Fruit fly (Drosophila melanogaster): ENCODE results near the gene PQBP1.

The PQBP1 gene

DNA sequence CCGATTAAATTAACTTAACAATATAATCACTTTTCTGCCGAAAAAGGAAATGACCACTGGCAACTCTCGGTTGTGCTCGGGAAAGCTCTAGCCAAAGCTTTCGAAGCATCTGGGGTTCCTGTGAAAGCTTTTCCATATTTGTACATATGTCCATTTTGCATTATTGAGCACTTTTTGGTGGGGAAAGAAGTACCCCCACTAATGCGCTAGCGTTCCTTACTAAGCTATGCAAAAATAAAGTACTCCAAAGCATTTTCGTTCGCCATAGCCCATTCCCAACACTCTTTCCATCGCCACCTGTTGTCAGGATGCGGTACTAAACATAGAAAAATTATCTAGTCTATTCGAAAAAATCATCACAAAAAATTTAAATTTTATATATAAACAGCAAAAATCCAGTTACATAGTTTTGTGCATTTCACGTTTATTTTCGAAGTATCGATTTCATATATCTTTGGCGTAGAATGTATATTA, 46.9 kb downstream of the PQBP1 start, which contains the start of gene Nepl16:
Gene Nepl16, minus strand, starts transcription at position 51 of the 474 bp plus-strand sequence.
- no peak for TF ChIP-seq CG17328 (GFP tag; IDR thresholded peaks at IDR 0.05)
- TF ChIP-seq Ets65A (GFP tag) = peak; percentile 0
- peak; percentile 96 for TF ChIP-seq CG10979 (tag; optimal IDR thresholded peaks at IDR 0.05)
- no peak for TF ChIP-seq CG11723 (GFP tag; optimal IDR thresholded peaks at IDR 0.05)
- TF ChIP-seq eve (GFP tag; optimal IDR thresholded peaks at IDR 0.05) = peak in 1 of 2 experiments; percentile 51
- TF ChIP-seq CG9797 (GFP tag; optimal IDR thresholded peaks at IDR 0.05) = no peak
- peak; percentile 88 for TF ChIP-seq CTCF (GFP tag; optimal IDR thresholded peaks at IDR 0.05)
- peak; percentile 88 for TF ChIP-seq CG14965 (GFP tag; optimal IDR thresholded peaks at IDR 0.05; ENCODE audit: borderline replicate concordance)

Data from whole organism, embryonic.